Worm (Caenorhabditis elegans) whole organism, early embryonic: ENCODE results near the gene ddn-3.
"Not testable (repeated sequence)": the region's sequence is repeated elsewhere in the genome, so short reads cannot be mapped to it uniquely, and the experiment has no call there.

Experiments
- B0310.2 ChIP-seq: sonication (generic microtip); optimal IDR thresholded peaks from 2 replicates; lab custom pipeline; 2016; ENCODE audit warnings: mild to moderate bottlenecking, missing genetic modification characterization, missing compliant biosample characterization
- F13C5.2 ChIP-seq: sonication (generic microtip); optimal IDR thresholded peaks from 2 replicates; lab custom pipeline; 2017; ENCODE audit warnings: mild to moderate bottlenecking, missing genetic modification characterization, inconsistent platforms, missing compliant biosample characterization
- aly-1 ChIP-seq: sonication (generic microtip); optimal IDR thresholded peaks from 2 replicates; lab custom pipeline; 2016; ENCODE audit warnings: missing genetic modification characterization, missing compliant biosample characterization
- ama-1 ChIP-seq: fragments of 150-350 bp; optimal IDR thresholded peaks from 2 replicates; lab custom pipeline; 2014
- ceh-13 ChIP-seq: fragments of 200-800 bp; sonication (Bioruptor generic); optimal IDR thresholded peaks from 2 replicates; lab custom pipeline; 2018; ENCODE audit warnings: mild to moderate bottlenecking, missing genetic modification characterization, missing compliant biosample characterization
- ceh-36 ChIP-seq: sonication (generic microtip); optimal IDR thresholded peaks from 2 replicates; lab custom pipeline; 2016; ENCODE audit warnings: missing genetic modification characterization, inconsistent platforms, missing compliant biosample characterization
- ets-7 ChIP-seq: sonication (generic microtip); optimal IDR thresholded peaks from 2 replicates; lab custom pipeline; 2016; ENCODE audit warnings: missing genotype, missing genetic modification characterization, missing compliant biosample characterization
- flt-1 ChIP-seq: fragments of 200-800 bp; sonication (Bioruptor generic); IDR thresholded peaks from 2 replicates; pipeline ENCODE4 v1.3.6; 2022; ENCODE audit warnings: missing genetic modification characterization, missing compliant biosample characterization
- hmbx-1 ChIP-seq: sonication (generic microtip); optimal IDR thresholded peaks from 2 replicates; lab custom pipeline; 2016; ENCODE audit warnings: mild to moderate bottlenecking, missing genetic modification characterization, missing compliant biosample characterization
- hmg-4 ChIP-seq: fragments of 200-800 bp; sonication (Bioruptor generic); optimal IDR thresholded peaks from 2 replicates; lab custom pipeline; 2018; ENCODE audit warnings: mild to moderate bottlenecking, missing genetic modification characterization, missing compliant biosample characterization
- hnd-1 ChIP-seq: sonication (generic microtip); optimal IDR thresholded peaks from 2 replicates; lab custom pipeline; 2016; ENCODE audit warnings: missing genetic modification characterization, missing compliant biosample characterization
- pes-1 ChIP-seq: fragments of 200-800 bp; sonication (Bioruptor generic); IDR thresholded peaks from 2 replicates; pipeline ENCODE4 v1.3.6; 2022; ENCODE audit warnings: missing genetic modification reagents, missing genetic modification characterization, missing compliant biosample characterization
- scrt-1 ChIP-seq: fragments of 200-800 bp; sonication (Bioruptor generic); IDR thresholded peaks from 2 replicates; pipeline ENCODE4 v1.3.6; 2022; ENCODE audit warnings: missing genetic modification characterization, missing compliant biosample characterization
- sea-1 ChIP-seq: fragments of 200-800 bp; sonication (Bioruptor generic); conservative IDR thresholded peaks from 2 replicates; pipeline ENCODE4 v1.3.6; 2022; ENCODE audit warnings: missing genetic modification characterization, missing compliant biosample characterization
- tbx-11 ChIP-seq: fragments of 200-800 bp; sonication (Bioruptor generic); IDR thresholded peaks from 2 replicates; pipeline ENCODE4 v1.3.6; 2022; ENCODE audit warnings: missing genetic modification characterization, missing compliant biosample characterization
- tbx-37 ChIP-seq: fragments of 200-800 bp; sonication (Bioruptor generic); conservative IDR thresholded peaks from 2 replicates; pipeline ENCODE4 v1.3.6; 2022; ENCODE audit warnings: missing genetic modification reagents, missing genetic modification characterization, missing compliant biosample characterization
- tra-4 ChIP-seq: sonication (generic microtip); optimal IDR thresholded peaks from 2 replicates; lab custom pipeline; 2017; ENCODE audit warnings: missing genetic modification characterization, missing compliant biosample characterization

ddn-3 gene

DNA sequence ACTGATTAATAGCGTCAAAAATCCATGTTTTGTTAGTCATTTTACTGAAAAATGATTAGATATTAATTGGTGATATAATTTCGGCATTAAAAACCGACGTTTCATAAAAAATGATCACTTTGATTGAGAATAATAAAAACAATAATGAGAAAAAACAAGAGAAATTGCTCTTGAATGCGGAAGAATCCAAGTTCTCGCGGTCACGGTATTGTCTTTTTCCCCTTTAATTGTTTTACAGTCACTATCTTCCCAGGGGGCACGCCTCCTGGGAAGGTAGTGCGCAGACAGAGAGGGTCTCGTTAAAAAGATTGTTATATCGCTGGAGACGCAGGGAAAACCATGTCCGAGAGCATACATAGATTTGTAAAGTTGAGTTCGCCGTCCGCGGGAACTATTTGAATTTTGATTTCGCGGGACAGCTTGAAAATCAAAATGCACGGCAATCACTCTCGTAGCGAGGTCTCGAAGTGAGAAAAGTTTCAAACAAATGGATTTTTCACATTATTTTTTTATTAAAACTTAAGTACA, 17.3 kb downstream of the ddn-3 start, which contains the start of gene F14D7.2:
Gene F14D7.2 (minus strand): TSS at position 51 of the 528 bp plus-strand sequence.
- TF ChIP-seq ama-1 (lab: Kevin White, UChicago): no peak
- TF ChIP-seq scrt-1 (GFP tag; lab: Robert Waterston, UW): no peak
- no peak for TF ChIP-seq pes-1 (GFP tag; lab: Robert Waterston, UW)
- no peak for TF ChIP-seq tbx-37 (GFP tag; lab: Robert Waterston, UW)
- no peak for TF ChIP-seq flt-1 (GFP tag; lab: Robert Waterston, UW)
- no peak for TF ChIP-seq B0310.2 (tag; lab: Kevin White, UChicago)
- TF ChIP-seq ceh-36 (tag; lab: Kevin White, UChicago): no peak
- no peak for TF ChIP-seq ceh-13
- TF ChIP-seq hnd-1 (tag; lab: Kevin White, UChicago): no peak
- TF ChIP-seq tbx-11 (GFP tag; lab: Robert Waterston, UW): no peak
- TF ChIP-seq ets-7 (tag; lab: Kevin White, UChicago): no peak
- TF ChIP-seq hmg-4 (GFP tag; lab: Kevin White, UChicago): no peak
- TF ChIP-seq F13C5.2: no peak
- no peak for TF ChIP-seq tra-4 (tag; lab: Kevin White, UChicago)
- no peak for TF ChIP-seq hmbx-1 (tag; lab: Kevin White, UChicago)
- TF ChIP-seq aly-1 (tag; lab: Kevin White, UChicago): no peak
- no peak for TF ChIP-seq sea-1 (GFP tag; lab: Robert Waterston, UW)

DNA sequence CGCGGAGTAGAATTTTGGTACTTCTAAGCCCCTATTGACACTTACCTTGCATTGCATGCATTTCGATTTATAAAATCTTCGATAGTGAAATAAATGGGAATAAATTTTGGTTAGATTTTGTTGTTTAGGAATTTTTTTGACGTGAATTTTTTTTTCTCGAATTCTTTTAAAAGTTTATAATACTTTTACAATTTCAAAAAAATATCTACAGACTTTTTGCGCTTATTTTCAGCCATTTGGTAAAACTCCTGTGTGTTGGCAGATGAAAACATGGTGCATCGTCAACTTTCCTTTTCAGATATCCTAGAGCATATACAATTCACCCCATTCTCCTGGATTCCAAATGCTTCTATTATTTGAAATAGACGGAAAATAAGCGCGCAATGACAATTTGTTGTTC, 20.4 kb downstream of the ddn-3 start, which contains the start of gene F14D7.18:
Gene F14D7.18 (minus strand): TSS at position 101 of the 400 bp plus-strand sequence.
- TF ChIP-seq aly-1 (tag; lab: Kevin White, UChicago) (no peak), pes-1 (GFP tag; lab: Robert Waterston, UW) (no peak), ceh-13 (no peak), hnd-1 (tag; lab: Kevin White, UChicago) (no peak), tra-4 (tag; lab: Kevin White, UChicago) (no peak), ets-7 (tag; lab: Kevin White, UChicago) (no peak)

DNA sequence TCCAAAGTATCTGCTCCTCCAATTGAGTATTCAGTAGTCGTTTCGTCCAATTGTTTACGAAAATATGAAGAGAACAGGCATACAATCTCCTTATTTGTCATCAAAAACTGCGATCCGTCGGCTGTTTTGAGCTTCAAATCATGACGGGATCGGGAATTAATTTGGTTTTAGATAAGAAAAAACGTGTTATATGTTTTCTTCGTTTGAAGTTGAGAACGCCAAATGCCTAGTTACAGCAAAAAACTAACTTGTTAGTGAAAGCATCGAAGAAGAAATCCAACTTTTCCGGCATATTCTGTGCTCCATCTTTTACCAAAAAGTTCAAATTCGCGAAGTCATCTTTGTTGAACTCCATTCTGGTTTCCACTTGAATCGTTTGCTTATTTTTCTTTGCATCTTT, 21.7 kb downstream of the ddn-3 start, which contains the start of gene F14D7.1:
Gene F14D7.1 (minus strand): TSS at position 101 of the 400 bp plus-strand sequence.
- TF ChIP-seq hmg-4 (GFP tag; lab: Kevin White, UChicago): no peak
- no peak for TF ChIP-seq ama-1 (lab: Kevin White, UChicago)
- TF ChIP-seq hnd-1 (tag; lab: Kevin White, UChicago): no peak
- no peak for TF ChIP-seq scrt-1 (GFP tag; lab: Robert Waterston, UW)
- no peak for TF ChIP-seq tra-4 (tag; lab: Kevin White, UChicago)
- TF ChIP-seq ceh-13: no peak
- TF ChIP-seq ets-7 (tag; lab: Kevin White, UChicago): no peak
- no peak for TF ChIP-seq tbx-11 (GFP tag; lab: Robert Waterston, UW)
- TF ChIP-seq pes-1 (GFP tag; lab: Robert Waterston, UW): no peak
- no peak for TF ChIP-seq F13C5.2
- no peak for TF ChIP-seq ceh-36 (tag; lab: Kevin White, UChicago)

DNA sequence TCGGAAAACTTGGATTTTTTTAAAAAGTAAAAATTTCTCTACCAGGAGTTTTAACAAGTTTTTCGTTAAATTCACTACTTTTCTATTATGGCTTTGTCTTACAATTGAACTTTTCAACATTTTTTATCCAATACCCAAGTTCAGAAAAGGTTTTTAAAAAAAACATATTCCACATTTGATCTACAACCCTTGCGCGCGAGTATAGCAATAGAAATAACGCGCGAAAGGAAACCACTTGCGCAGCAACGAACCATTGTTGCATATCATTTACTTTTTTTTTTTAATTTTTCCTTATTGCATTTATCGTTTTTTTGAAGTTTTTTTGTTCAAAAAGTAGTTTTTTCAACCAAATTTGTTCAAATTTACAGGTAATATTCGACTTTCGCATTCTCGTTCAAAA, 25.2 kb downstream of the ddn-3 start, which contains the start of gene F40G12.11:
Gene F40G12.11 (plus strand): TSS at position 369 of the 400 bp plus-strand sequence.
- TF ChIP-seq ama-1 (lab: Kevin White, UChicago) (no peak), hmbx-1 (tag; lab: Kevin White, UChicago) (no peak), hmg-4 (GFP tag; lab: Kevin White, UChicago) (no peak), pes-1 (GFP tag; lab: Robert Waterston, UW) (no peak), scrt-1 (GFP tag; lab: Robert Waterston, UW) (no peak), B0310.2 (tag; lab: Kevin White, UChicago) (no peak), ceh-13 (no peak)

DNA sequence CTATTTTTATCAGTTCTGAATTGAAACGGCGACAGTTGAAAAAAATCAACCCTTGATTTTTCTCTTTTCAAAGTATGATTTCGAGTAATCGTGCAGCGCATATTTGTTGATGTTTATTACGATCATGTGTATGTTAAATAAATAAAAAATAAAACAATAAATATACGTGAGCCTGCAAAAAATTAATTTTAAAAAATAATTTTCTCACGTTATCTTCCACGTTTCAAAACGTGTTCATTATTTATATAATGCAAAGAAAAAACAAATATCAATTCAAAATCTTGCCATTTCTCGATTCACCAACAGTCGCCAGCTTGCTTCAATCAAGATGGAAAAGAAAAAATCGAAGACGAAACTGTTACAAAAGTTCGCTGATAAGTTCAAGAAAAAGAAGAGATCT, 27.8 kb downstream of the ddn-3 start, which contains the start of gene F40G12.10:
Gene F40G12.10 (plus strand): TSS at position 301 of the 400 bp plus-strand sequence.
- TF ChIP-seq ceh-13 (no peak), hmbx-1 (tag; lab: Kevin White, UChicago) (no peak), flt-1 (GFP tag; lab: Robert Waterston, UW) (no peak), ets-7 (tag; lab: Kevin White, UChicago) (no peak), tbx-11 (GFP tag; lab: Robert Waterston, UW) (no peak)

DNA sequence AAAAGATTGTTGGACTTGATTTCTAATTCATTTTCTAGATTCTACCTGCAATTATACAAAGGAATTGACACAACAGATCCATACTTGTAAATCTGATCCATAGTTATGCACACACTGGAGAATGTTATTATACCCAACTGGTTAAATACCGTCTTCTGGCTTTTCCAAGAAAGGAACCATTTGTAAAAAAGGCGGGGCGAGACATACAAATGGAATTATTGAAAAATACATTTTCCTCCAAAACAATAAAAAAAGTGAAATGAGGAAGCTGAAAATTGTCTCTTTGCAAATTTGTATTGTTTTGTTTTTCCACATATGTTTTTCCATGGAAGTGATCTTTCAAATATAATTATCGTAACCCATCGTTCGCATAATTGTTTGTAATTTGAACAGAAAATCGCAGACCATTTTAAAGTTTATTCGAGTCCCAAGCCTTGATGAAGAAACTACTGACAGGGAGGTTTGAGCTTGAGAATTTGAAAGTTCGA, 28.7 kb downstream of the ddn-3 start, which contains the start of the genes srt-74 and F40G12.9:
Gene srt-74 (minus strand): TSS at position 101 of the 488 bp plus-strand sequence.
Gene F40G12.9 (plus strand): TSS at position 438 of the 488 bp plus-strand sequence.
- no peak for TF ChIP-seq ceh-13

DNA sequence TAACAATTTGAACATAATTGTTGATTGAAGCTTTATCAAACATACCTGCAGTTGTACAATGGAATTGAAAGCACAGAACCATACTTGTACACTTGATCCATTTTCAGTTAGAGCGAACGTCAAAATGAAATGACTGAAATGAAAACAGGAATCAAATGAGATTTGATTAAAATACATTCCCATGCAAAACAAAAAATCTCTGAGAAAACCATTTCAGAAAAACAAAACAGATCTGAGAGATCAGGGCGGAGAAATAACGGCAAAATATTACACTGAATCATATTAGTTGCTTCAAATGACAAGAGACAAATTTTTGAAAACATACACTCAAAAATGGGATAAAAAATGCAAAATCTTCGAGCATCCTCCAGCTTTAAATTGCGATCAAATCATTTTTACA, 31.2 kb downstream of the ddn-3 start, which contains the start of gene srt-33:
Gene srt-33 (minus strand): TSS at position 101 of the 400 bp plus-strand sequence.
- TF ChIP-seq ama-1 (lab: Kevin White, UChicago) (no peak), ceh-36 (tag; lab: Kevin White, UChicago) (no peak)

DNA sequence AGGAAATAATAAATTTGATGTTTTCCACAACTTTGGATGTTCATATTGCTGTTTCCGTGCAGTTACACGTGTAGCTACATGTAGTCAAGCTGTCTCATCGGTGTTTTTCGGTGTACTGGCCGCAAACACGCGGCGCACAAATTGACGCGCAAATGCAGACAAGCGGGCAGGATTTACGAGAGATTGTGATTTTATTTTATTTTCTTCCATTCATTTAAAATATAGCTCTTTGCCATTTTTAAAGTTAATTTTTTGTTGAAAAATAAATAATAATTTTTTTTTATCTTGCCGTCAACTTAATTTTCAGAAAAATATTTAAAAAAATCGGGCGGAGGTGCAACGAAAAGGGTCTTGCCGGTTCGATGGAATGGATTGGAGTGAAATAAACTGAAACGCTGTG, 36.7 kb downstream of the ddn-3 start, which contains the start of gene F40G12.7:
Gene F40G12.7 (plus strand): TSS at position 301 of the 400 bp plus-strand sequence.
- TF ChIP-seq F13C5.2; ceh-36 (tag; lab: Kevin White, UChicago); sea-1 (GFP tag; lab: Robert Waterston, UW): not testable (repeated sequence)
